Worm (Caenorhabditis elegans): ENCODE measurements around the gene C47G2.3.

- no peak for TF ChIP-seq dpl-1 (GFP tag; optimal IDR thresholded peaks at IDR 0.05)
- TF ChIP-seq F23B12.7 (tag; optimal IDR thresholded peaks at IDR 0.05; ENCODE audit: insufficient read depth): no peak
- no peak for TF ChIP-seq ztf-18 (tag; optimal IDR thresholded peaks at IDR 0.05)
- TF ChIP-seq attf-5 (GFP tag; optimal IDR thresholded peaks at IDR 0.05): no peak
- 0 out of 2 replicates have a peak, but pooled peaks have one; percentile 39 for TF ChIP-seq D2030.7 (GFP tag; IDR thresholded peaks at IDR 0.05)
- TF ChIP-seq snpc-4 (GFP tag; optimal IDR thresholded peaks at IDR 0.05): no peak
- TF ChIP-seq snpc-4 (tag; optimal IDR thresholded peaks at IDR 0.05): no peak
- TF ChIP-seq unc-62 (GFP tag; optimal IDR thresholded peaks at IDR 0.05): no peak
Observed at ce11 chrII:11259766-11260165, 30.2 kb downstream of the C47G2.3 start.

Measured in whole organism, young adult.